Worm (Caenorhabditis elegans) whole organism, late embryonic: Measurements from ENCODE around the gene C09H5.7.

Experiments
- ama-1 ChIP-seq: fragments of 150-350 bp; optimal IDR thresholded peaks from 2 replicates; lab custom pipeline; 2014
- ceh-31 ChIP-seq: sonication (generic microtip); optimal IDR thresholded peaks from 2 replicates; lab custom pipeline; 2016; ENCODE audit warnings: missing genetic modification characterization, missing compliant biosample characterization
- fkh-10 ChIP-seq: fragments of 150-350 bp; optimal IDR thresholded peaks from 2 replicates; lab custom pipeline; 2014; ENCODE audit warnings: missing biosample characterization, missing genetic modification reagents, missing genetic modification characterization
- madf-2 ChIP-seq: sonication (generic microtip); optimal IDR thresholded peaks from 2 replicates; lab custom pipeline; 2017; ENCODE audit warnings: missing genetic modification characterization, missing compliant biosample characterization
- rnt-1 ChIP-seq: sonication (generic microtip); optimal IDR thresholded peaks from 2 replicates; lab custom pipeline; 2016; ENCODE audit warnings: missing genetic modification characterization, missing compliant biosample characterization

DNA sequence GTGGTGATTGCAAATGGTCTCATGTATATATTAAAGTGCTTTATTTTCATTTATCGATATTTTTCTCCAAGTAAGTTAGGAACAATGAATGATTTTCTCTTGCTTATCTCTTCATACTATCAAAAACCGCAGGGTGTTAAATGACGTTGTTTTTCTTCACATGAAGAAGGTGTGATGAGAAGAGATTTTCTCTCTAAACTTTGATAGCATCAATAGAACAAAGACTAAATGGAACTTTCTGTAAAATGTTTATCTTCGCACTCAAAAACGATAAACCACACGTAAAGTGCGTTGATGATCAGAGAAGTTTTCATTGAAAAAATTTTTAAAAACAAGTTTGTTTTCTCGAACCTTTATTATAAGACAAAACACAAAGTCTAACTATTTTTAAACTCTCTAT is 5.2 kb downstream of the C09H5.7 start:
- TF ChIP-seq ceh-31 (tag; lab: Kevin White, UChicago) (no peak), ama-1 (lab: Kevin White, UChicago) (no peak), fkh-10 (no peak), madf-2 (tag; lab: Kevin White, UChicago) (no peak), rnt-1 (tag; lab: Kevin White, UChicago) (no peak)
